Worm (Caenorhabditis elegans): Measurements from ENCODE around the gene scly-1.

ce11 chrII:6247011-6247410 is 33.9 kb downstream of the scly-1 start, which contains the start of gene T24H7.2:
- TF ChIP-seq him-1 (tag; optimal IDR thresholded peaks at IDR 0.05): no peak
- no peak for TF ChIP-seq W03F9.2 (tag; optimal IDR thresholded peaks at IDR 0.05)
